Worm (Caenorhabditis elegans) whole organism, L3 larva: Measurements from ENCODE around the gene C05G5.3.

ENCODE experiments used
- R02D3.7 ChIP-seq: fragments of 150-350 bp; optimal IDR thresholded peaks from 2 replicates; lab custom pipeline; 2014; ENCODE audit warnings: missing biosample characterization, missing genetic modification characterization
- ZK546.5 ChIP-seq: sonication (generic microtip); optimal IDR thresholded peaks from 2 replicates; lab custom pipeline; 2017; ENCODE audit warnings: missing biosample characterization, missing genetic modification characterization
- aly-2 ChIP-seq: fragments of 150-350 bp; optimal IDR thresholded peaks from 2 replicates; lab custom pipeline; 2014; ENCODE audit warnings: missing biosample characterization, missing genetic modification characterization
- ama-1 ChIP-seq: fragments of 150-350 bp; optimal IDR thresholded peaks from 2 replicates; lab custom pipeline; 2018
- ceh-16 ChIP-seq: sonication (generic microtip); optimal IDR thresholded peaks from 2 replicates; lab custom pipeline; 2017; ENCODE audit warnings: missing biosample characterization, missing genetic modification characterization
- ceh-28 ChIP-seq: fragments of 150-350 bp; optimal IDR thresholded peaks from 2 replicates; lab custom pipeline; 2014; ENCODE audit warnings: missing biosample characterization, missing genetic modification reagents, missing genetic modification characterization
- ceh-9 ChIP-seq: sonication (generic microtip); optimal IDR thresholded peaks from 2 replicates; lab custom pipeline; 2018; ENCODE audit warnings: missing biosample characterization, missing genetic modification characterization
- daf-12 ChIP-seq: fragments of 150-350 bp; optimal IDR thresholded peaks from 2 replicates; lab custom pipeline; 2014; ENCODE audit warnings: missing biosample characterization, missing genetic modification reagents, missing genetic modification characterization
- egl-27 ChIP-seq: sonication (generic microtip); optimal IDR thresholded peaks from 4 replicates; lab custom pipeline; 2017; ENCODE audit warnings: missing biosample characterization, missing genetic modification reagents, missing genetic modification characterization
- elt-2 ChIP-seq: sonication (generic microtip); optimal IDR thresholded peaks from 2 replicates; lab custom pipeline; 2016; ENCODE audit warnings: missing genetic modification reagents, mild to moderate bottlenecking, missing genetic modification characterization, missing compliant biosample characterization
- eor-1 ChIP-seq, 2 experiments: fragments of 150-350 bp; optimal IDR thresholded peaks; 2 replicates each; lab custom pipeline; 2014 to 2018; ENCODE audit warnings: missing biosample characterization in 2 of 2, missing genetic modification characterization in 2 of 2
- fkh-2 ChIP-seq: fragments of 150-350 bp; optimal IDR thresholded peaks from 2 replicates; lab custom pipeline; 2014; ENCODE audit warnings: missing biosample characterization, missing genetic modification reagents, missing genetic modification characterization
- hmg-11 ChIP-seq: sonication (generic microtip); optimal IDR thresholded peaks from 2 replicates; lab custom pipeline; 2016; ENCODE audit warnings: missing genetic modification characterization, missing compliant biosample characterization
- jun-1 ChIP-seq: fragments of 150-350 bp; optimal IDR thresholded peaks from 2 replicates; lab custom pipeline; 2014; ENCODE audit warnings: missing biosample characterization, missing genetic modification reagents, missing genetic modification characterization
- lin-15B ChIP-seq: fragments of 150-350 bp; optimal IDR thresholded peaks from 2 replicates; lab custom pipeline; 2014; ENCODE audit warnings: missing biosample characterization, missing genetic modification characterization
- lin-39 ChIP-seq: fragments of 150-350 bp; optimal IDR thresholded peaks from 2 replicates; lab custom pipeline; 2018; ENCODE audit warnings: missing biosample characterization, missing genetic modification reagents, missing genetic modification characterization
- mdl-1 ChIP-seq: fragments of 150-350 bp; optimal IDR thresholded peaks from 2 replicates; lab custom pipeline; 2014; ENCODE audit warnings: missing biosample characterization, missing genetic modification characterization
- nfya-1 ChIP-seq: sonication (generic microtip); optimal IDR thresholded peaks from 2 replicates; lab custom pipeline; 2017; ENCODE audit warnings: missing genetic modification characterization, mild to moderate bottlenecking, missing compliant biosample characterization, antibody characterized with exemption, moderate library complexity; ENCODE audit not compliant: insufficient read depth
- nhr-11 ChIP-seq: fragments of 150-350 bp; optimal IDR thresholded peaks from 2 replicates; lab custom pipeline; 2014; ENCODE audit warnings: missing biosample characterization, missing genetic modification characterization
- nhr-12 ChIP-seq: fragments of 150-350 bp; optimal IDR thresholded peaks from 2 replicates; lab custom pipeline; 2014; ENCODE audit warnings: missing biosample characterization, missing genetic modification characterization
- nhr-23 ChIP-seq: fragments of 150-350 bp; optimal IDR thresholded peaks from 2 replicates; lab custom pipeline; 2014; ENCODE audit warnings: missing biosample characterization, missing genetic modification reagents, missing genetic modification characterization
- nhr-237 ChIP-seq: fragments of 150-350 bp; optimal IDR thresholded peaks from 2 replicates; lab custom pipeline; 2014; ENCODE audit warnings: missing biosample characterization, missing genetic modification characterization
- nhr-25 ChIP-seq: sonication (generic microtip); optimal IDR thresholded peaks from 2 replicates; lab custom pipeline; 2017; ENCODE audit warnings: missing biosample characterization, missing genetic modification characterization
- nhr-28 ChIP-seq: fragments of 150-350 bp; optimal IDR thresholded peaks from 2 replicates; lab custom pipeline; 2014; ENCODE audit warnings: missing biosample characterization, missing genetic modification characterization
- nhr-43 ChIP-seq: sonication (generic microtip); optimal IDR thresholded peaks from 2 replicates; lab custom pipeline; 2016; ENCODE audit warnings: mild to moderate bottlenecking, missing genetic modification characterization, missing compliant biosample characterization; ENCODE audit not compliant: poor library complexity, severe bottlenecking
- nhr-67 ChIP-seq: fragments of 150-350 bp; optimal IDR thresholded peaks from 2 replicates; lab custom pipeline; 2014; ENCODE audit warnings: missing biosample characterization, missing genetic modification characterization
- nhr-77 ChIP-seq: fragments of 150-350 bp; optimal IDR thresholded peaks from 2 replicates; lab custom pipeline; 2014; ENCODE audit warnings: missing biosample characterization, missing genetic modification characterization
- pqm-1 ChIP-seq: fragments of 150-350 bp; optimal IDR thresholded peaks from 2 replicates; lab custom pipeline; 2017; ENCODE audit warnings: missing biosample characterization, missing genetic modification characterization, inconsistent platforms
- sea-2 ChIP-seq: fragments of 150-350 bp; sonication (generic microtip); optimal IDR thresholded peaks from 4 replicates; lab custom pipeline; 2014; ENCODE audit warnings: missing biosample characterization, missing genetic modification reagents, missing genetic modification characterization
- tbx-2 ChIP-seq: sonication (generic microtip); optimal IDR thresholded peaks from 2 replicates; lab custom pipeline; 2016; ENCODE audit warnings: mild to moderate bottlenecking, missing genetic modification characterization, missing compliant biosample characterization
- unc-39 ChIP-seq: sonication (generic microtip); optimal IDR thresholded peaks from 4 replicates; lab custom pipeline; 2017; ENCODE audit warnings: missing biosample characterization, missing genetic modification characterization
- unc-62 ChIP-seq: fragments of 150-350 bp; sonication (generic microtip); optimal IDR thresholded peaks from 4 replicates; lab custom pipeline; 2014; ENCODE audit warnings: missing biosample characterization, missing genetic modification reagents, missing genetic modification characterization
- zag-1 ChIP-seq: fragments of 150-350 bp; optimal IDR thresholded peaks from 2 replicates; lab custom pipeline; 2014; ENCODE audit warnings: missing biosample characterization, missing genetic modification characterization
- ztf-11 ChIP-seq: fragments of 150-350 bp; optimal IDR thresholded peaks from 2 replicates; lab custom pipeline; 2014; ENCODE audit warnings: missing biosample characterization, missing genetic modification characterization
- ztf-4 ChIP-seq: fragments of 150-350 bp; optimal IDR thresholded peaks from 2 replicates; lab custom pipeline; 2014; ENCODE audit warnings: missing biosample characterization, missing genetic modification characterization

The C05G5.3 gene

ce11 chrX:14737623-14738022 is 14.2 kb downstream of the C05G5.3 start:
- no peak for TF ChIP-seq elt-2
- TF ChIP-seq hmg-11: no peak

- TF ChIP-seq aly-2 (tag; lab: Kevin White, UChicago): no peak
- no peak for TF ChIP-seq nhr-11 (tag; lab: Kevin White, UChicago)
- no peak for TF ChIP-seq nhr-12 (tag; lab: Kevin White, UChicago)
- no peak for TF ChIP-seq sea-2 (GFP tag; lab: Kevin White, UChicago)
- peak; percentile 58 for TF ChIP-seq nhr-25
- peak; percentile 18 for TF ChIP-seq nhr-43 (tag; lab: Kevin White, UChicago)
- no peak for TF ChIP-seq ZK546.5 (tag; lab: Kevin White, UChicago)
- peak; percentile 16 for TF ChIP-seq jun-1 (tag; lab: Kevin White, UChicago)
- no peak for TF ChIP-seq ama-1
- TF ChIP-seq unc-62: no peak
- TF ChIP-seq nhr-23 (tag; lab: Kevin White, UChicago): peak; percentile 21
- TF ChIP-seq daf-12 (tag; lab: Kevin White, UChicago): no peak
- no peak for TF ChIP-seq nhr-77 (tag; lab: Kevin White, UChicago)
- TF ChIP-seq elt-2: peak; percentile 57
- TF ChIP-seq pqm-1 (tag; lab: Kevin White, UChicago): peak; percentile 56
- TF ChIP-seq fkh-2 (tag; lab: Kevin White, UChicago): no peak
- no peak for TF ChIP-seq ztf-4 (tag; lab: Kevin White, UChicago)
- no peak for TF ChIP-seq eor-1 (tag; optimal IDR thresholded peaks at IDR 0.05; lab: Kevin White, UChicago)
- no peak for TF ChIP-seq lin-39 (tag; lab: Kevin White, UChicago)
- no peak for TF ChIP-seq nhr-28 (tag; lab: Kevin White, UChicago)
- no peak for TF ChIP-seq ceh-28 (tag; lab: Kevin White, UChicago)
Measured at ce11 chrX:14736955-14737621, 14.7 kb downstream of the C05G5.3 start.

DNA sequence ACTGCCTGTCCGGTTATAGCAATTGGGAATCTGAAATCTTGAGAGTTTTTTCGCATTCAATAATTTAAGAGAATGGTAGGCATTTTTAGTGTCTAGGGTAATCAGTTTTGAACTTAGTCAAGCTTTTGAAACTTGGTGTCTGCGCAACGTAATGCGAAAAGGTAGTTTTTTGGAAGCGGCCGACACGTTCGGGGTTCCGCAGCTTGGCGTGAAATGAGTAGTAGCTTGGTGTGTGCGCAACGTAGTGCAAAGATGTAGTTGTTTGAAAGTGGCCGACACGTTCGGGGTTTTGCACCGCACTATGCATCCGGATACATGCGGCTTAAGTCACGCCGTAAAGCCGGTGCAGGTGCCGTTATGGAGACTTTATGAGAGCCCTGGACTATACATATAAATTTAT is 15.6 kb downstream of the C05G5.3 start:
- TF ChIP-seq pqm-1 (tag; lab: Kevin White, UChicago) (no peak), nfya-1 (tag; lab: Kevin White, UChicago) (no peak)
- TF ChIP-seq, all 47 proteins: peak for 0

- TF ChIP-seq daf-12 (tag; lab: Kevin White, UChicago) (no peak), R02D3.7 (tag; lab: Kevin White, UChicago) (no peak), zag-1 (tag; lab: Kevin White, UChicago) (no peak), nhr-43 (tag; lab: Kevin White, UChicago) (no peak), nhr-23 (tag; lab: Kevin White, UChicago) (no peak), fkh-2 (tag; lab: Kevin White, UChicago) (no peak), nhr-237 (tag; lab: Kevin White, UChicago) (no peak), ztf-4 (tag; lab: Kevin White, UChicago) (no peak), lin-39 (tag; lab: Kevin White, UChicago) (no peak), tbx-2 (no peak), lin-15B (no peak), pqm-1 (tag; lab: Kevin White, UChicago) (no peak), ztf-11 (tag; lab: Kevin White, UChicago) (no peak), ama-1 (no peak), jun-1 (tag; lab: Kevin White, UChicago) (no peak), ceh-16 (no peak), nhr-25 (no peak), nhr-67 (tag; lab: Kevin White, UChicago) (no peak), nfya-1 (tag; lab: Kevin White, UChicago) (no peak)
Measured at ce11 chrX:14731828-14732331, 19.9 kb downstream of the C05G5.3 start, which contains the start of gene F33C8.4. F33C8.4 (plus strand) TSS chrX:14732281.

DNA sequence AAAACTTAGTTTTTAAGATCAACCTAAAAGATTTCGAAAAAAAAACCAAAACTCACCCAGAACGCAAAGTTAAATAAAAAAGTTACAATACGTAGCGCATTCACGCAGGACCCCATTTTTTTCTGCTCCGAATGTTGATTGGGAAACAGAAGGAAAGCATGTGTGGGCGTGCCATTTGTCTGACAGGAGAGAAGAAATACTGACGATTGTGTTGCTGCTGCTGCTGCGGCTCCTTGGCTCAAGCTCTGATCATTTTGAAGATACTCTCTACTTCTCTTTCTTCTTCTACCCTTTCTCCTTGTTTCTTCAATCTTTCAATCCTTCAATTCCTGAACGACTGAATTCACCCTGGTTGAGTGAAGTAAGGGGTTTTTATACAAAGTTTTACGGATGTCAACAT is 22.5 kb downstream of the C05G5.3 start, which contains the start of gene tsp-8:
tsp-8 (minus strand) TSS at position 185 of the 400 bp plus-strand sequence.
- TF ChIP-seq nhr-23 (tag; lab: Kevin White, UChicago) (no peak), mdl-1 (tag; lab: Kevin White, UChicago) (no peak), unc-39 (no peak), egl-27 (no peak), nfya-1 (tag; lab: Kevin White, UChicago) (no peak), fkh-2 (tag; lab: Kevin White, UChicago) (no peak), nhr-28 (tag; lab: Kevin White, UChicago) (no peak), nhr-237 (tag; lab: Kevin White, UChicago) (no peak), sea-2 (GFP tag; lab: Kevin White, UChicago) (no peak), zag-1 (tag; lab: Kevin White, UChicago) (no peak), ceh-9 (tag; lab: Kevin White, UChicago) (no peak), nhr-77 (tag; lab: Kevin White, UChicago) (no peak), nhr-25 (no peak), jun-1 (tag; lab: Kevin White, UChicago) (no peak)
